Fruit fly (Drosophila melanogaster): Measurements from ENCODE around the gene CG18814.

CG18814 gene

dm6 chr3L:16377768-16378764 is 8.4 kb downstream of the CG18814 start, which contains the start of gene roq (continued):
- TF ChIP-seq cg (GFP tag; optimal IDR thresholded peaks at IDR 0.05) (peak; percentile 98), CG8944 (GFP tag; optimal IDR thresholded peaks at IDR 0.05) (no peak), gfzf (GFP tag; optimal IDR thresholded peaks at IDR 0.05) (peak; percentile 96), CG14965 (GFP tag; optimal IDR thresholded peaks at IDR 0.05; ENCODE audit: borderline replicate concordance) (no peak), CG34376 (GFP tag; optimal IDR thresholded peaks at IDR 0.05) (peak; percentile 17), CG14050 (GFP tag; IDR thresholded peaks at IDR 0.05) (no peak), CG9797 (GFP tag; optimal IDR thresholded peaks at IDR 0.05) (peak; percentile 95), Ets97D (GFP tag; optimal IDR thresholded peaks at IDR 0.05) (peak; percentile 70), CG15514 (GFP tag; optimal IDR thresholded peaks at IDR 0.05) (peak; percentile 53), CG3847 (GFP tag; IDR thresholded peaks at IDR 0.05) (peak; percentile 41; the same call in 1 of the 2 replicates), Xbp1 (GFP tag; optimal IDR thresholded peaks at IDR 0.05) (peak; percentile 1), E2f2 (GFP tag; IDR thresholded peaks at IDR 0.05) (peak; percentile 89), CG18011 (GFP tag; optimal IDR thresholded peaks at IDR 0.05) (peak; percentile 24), CG8924 (tag; optimal IDR thresholded peaks at IDR 0.05) (peak; percentile 26), cato (GFP tag; optimal IDR thresholded peaks at IDR 0.05; ENCODE audit: borderline replicate concordance) (no peak), CG8478 (optimal IDR thresholded peaks at IDR 0.05) (peak; percentile 86), CG4360 (GFP tag; IDR thresholded peaks at IDR 0.05) (no peak; the same call in 1 of the 2 replicates), corto (GFP tag; optimal IDR thresholded peaks at IDR 0.05) (peak; percentile 15), nerfin-2 (GFP tag; IDR thresholded peaks at IDR 0.05; ENCODE audit: partially characterized antibody) (peak; percentile 65; the same call in 1 of the 2 replicates), CG17186 (GFP tag; optimal IDR thresholded peaks at IDR 0.05) (peak; percentile 67), Dbx (GFP tag; IDR thresholded peaks at IDR 0.05) (0 out of 3 replicates have a peak, but pooled peaks have one; percentile 46), fd64A (GFP tag; optimal IDR thresholded peaks at IDR 0.05) (no peak), bbx (GFP tag; IDR thresholded peaks at IDR 0.05; ENCODE audit: partially characterized antibody) (peak; percentile 51), CG12391 (tag; optimal IDR thresholded peaks at IDR 0.05) (peak; percentile 24), ato (GFP tag; IDR thresholded peaks at IDR 0.05; ENCODE audit: partially characterized antibody) (peak; percentile 46; the same call in 1 of the 2 replicates), CG12071 (GFP tag; optimal IDR thresholded peaks at IDR 0.05) (no peak), phol (tag; optimal IDR thresholded peaks at IDR 0.05) (peak; percentile 52), CG1792 (GFP tag; optimal IDR thresholded peaks at IDR 0.05) (no peak), Oli (tag; optimal IDR thresholded peaks at IDR 0.05) (no peak), CG31365 (tag; optimal IDR thresholded peaks at IDR 0.05) (peak; percentile 97), CoRest (tag; optimal IDR thresholded peaks at IDR 0.05) (peak; percentile 34), rib (GFP tag; IDR thresholded peaks at IDR 0.05) (no peak), CG12236 (GFP tag; optimal IDR thresholded peaks at IDR 0.05) (no peak), ci (GFP tag; IDR thresholded peaks at IDR 0.05) (0 out of 3 replicates have a peak, but pooled peaks have one; percentile 6), lab (GFP tag; optimal IDR thresholded peaks at IDR 0.05) (no peak), CG42726 (GFP tag; IDR thresholded peaks at IDR 0.05; ENCODE audit: partially characterized antibody) (peak; percentile 62; the same call in 1 of the 2 replicates), CG30020 (tag; optimal IDR thresholded peaks at IDR 0.05) (peak; percentile 3), CTCF (GFP tag; optimal IDR thresholded peaks at IDR 0.05) (peak; percentile 28), wdn (GFP tag; IDR thresholded peaks at IDR 0.05) (no peak), Pdp1 (GFP tag; optimal IDR thresholded peaks at IDR 0.05) (peak in 1 of 2 experiments; percentile 65), exex (tag; optimal IDR thresholded peaks at IDR 0.05) (peak; percentile 26), grn (GFP tag; optimal IDR thresholded peaks at IDR 0.05) (peak; percentile 91), MESR4 (GFP tag; optimal IDR thresholded peaks at IDR 0.05) (peak; percentile 57), CG3163 (GFP tag; optimal IDR thresholded peaks at IDR 0.05) (no peak), crp (GFP tag; optimal IDR thresholded peaks at IDR 0.05) (peak; percentile 96 to 99), Max (GFP tag; optimal IDR thresholded peaks at IDR 0.05) (no peak), croc (GFP tag; conservative IDR thresholded peaks at IDR 0.05) (no peak)

Data from whole organism, embryonic.